Fruit fly (Drosophila melanogaster): Measurements from ENCODE around the gene CG34117.

dm6 chr3R:9441134-9441533 is 41.3 kb upstream of the CG34117 start:
- TF ChIP-seq CG1621 (tag; optimal IDR thresholded peaks at IDR 0.05) (no peak), Eip78C (GFP tag) (no peak), CG3919 (GFP tag; optimal IDR thresholded peaks at IDR 0.05) (no peak), fd59A (GFP tag; optimal IDR thresholded peaks at IDR 0.05) (no peak), dsx (GFP tag; optimal IDR thresholded peaks at IDR 0.05; ENCODE audit: poor library complexity, severe bottlenecking) (no peak), Lpt (GFP tag; optimal IDR thresholded peaks at IDR 0.05) (no peak), vri (GFP tag; optimal IDR thresholded peaks at IDR 0.05) (no peak), Met (GFP tag; optimal IDR thresholded peaks at IDR 0.05) (no peak)
